Worm (Caenorhabditis elegans) whole organism, L4/young adult: ENCODE data around the gene irld-36.

ENCODE experiments used
- W03F9.2 ChIP-seq: fragments of 150-350 bp; optimal IDR thresholded peaks from 2 replicates; lab custom pipeline; 2014; ENCODE audit warnings: missing biosample characterization, missing genetic modification characterization
- dao-5 ChIP-seq: sonication (generic microtip); optimal IDR thresholded peaks from 2 replicates; lab custom pipeline; 2016; ENCODE audit warnings: missing genotype, missing genetic modification characterization, moderate library complexity, missing compliant biosample characterization
- him-1 ChIP-seq: sonication (generic microtip); optimal IDR thresholded peaks from 2 replicates; lab custom pipeline; 2016; ENCODE audit warnings: missing genotype, missing genetic modification reagents, missing genetic modification characterization, missing compliant biosample characterization

irld-36 gene

DNA sequence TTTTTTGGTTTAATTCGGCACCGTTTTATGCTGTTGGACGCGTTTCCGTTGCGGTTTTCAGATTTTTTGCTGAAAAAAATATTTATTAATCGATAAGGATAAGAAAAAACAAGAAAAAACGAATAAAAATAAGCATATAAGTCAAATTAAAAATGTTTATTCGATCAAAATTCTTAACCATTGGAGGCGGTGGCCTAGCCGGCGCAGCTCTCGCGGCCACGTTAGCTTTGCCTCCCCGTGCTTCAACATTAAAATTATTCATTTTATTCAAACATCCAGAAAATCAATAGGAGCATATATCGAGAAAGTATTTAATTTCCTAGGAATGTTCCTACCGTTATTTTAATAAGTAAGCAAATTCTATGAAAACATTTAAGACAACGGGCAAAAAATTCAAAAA, 16.3 kb upstream of the irld-36 start, which contains the start of gene ZC204.14:
TSS of gene ZC204.14 (minus strand) at position 69 of the 400 bp plus-strand sequence.
- TF ChIP-seq W03F9.2 (tag; lab: Kevin White, UChicago) (no peak), dao-5 (tag; lab: Kevin White, UChicago) (no peak), him-1 (tag; lab: Kevin White, UChicago) (no peak)

DNA sequence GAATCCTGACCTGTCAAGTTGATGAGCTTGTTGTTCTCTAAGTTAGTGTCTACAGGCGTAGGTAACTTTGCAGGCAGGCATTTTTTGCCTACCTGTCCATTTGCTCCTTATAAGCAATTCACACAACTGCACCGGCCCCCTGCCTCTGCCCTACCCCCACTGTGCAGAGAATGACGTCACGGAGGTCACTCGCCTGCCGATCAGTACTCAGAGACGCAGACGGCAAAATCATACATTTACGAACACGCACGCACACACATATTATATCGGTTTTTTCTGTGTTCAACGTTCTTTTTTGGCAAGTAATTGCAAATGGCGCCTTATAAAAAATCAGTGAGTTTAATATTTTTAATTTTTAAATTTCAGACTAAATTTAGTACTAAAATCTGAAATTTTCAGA, 15.7 kb upstream of the irld-36 start, which contains the start of gene duxl-1:
TSS of gene duxl-1 (plus strand) at position 184 of the 400 bp plus-strand sequence.
- TF ChIP-seq him-1 (tag; lab: Kevin White, UChicago) (no peak), W03F9.2 (tag; lab: Kevin White, UChicago) (no peak), dao-5 (tag; lab: Kevin White, UChicago) (no peak)

- TF ChIP-seq dao-5 (tag; lab: Kevin White, UChicago) (no peak), him-1 (tag; lab: Kevin White, UChicago) (no peak), W03F9.2 (tag; lab: Kevin White, UChicago) (no peak)
Observed at ce11 chrII:1666025-1666424, 13.2 kb upstream of the irld-36 start, which contains the start of gene srlf-29. Gene srlf-29 (plus strand): TSS chrII:1666325.

DNA sequence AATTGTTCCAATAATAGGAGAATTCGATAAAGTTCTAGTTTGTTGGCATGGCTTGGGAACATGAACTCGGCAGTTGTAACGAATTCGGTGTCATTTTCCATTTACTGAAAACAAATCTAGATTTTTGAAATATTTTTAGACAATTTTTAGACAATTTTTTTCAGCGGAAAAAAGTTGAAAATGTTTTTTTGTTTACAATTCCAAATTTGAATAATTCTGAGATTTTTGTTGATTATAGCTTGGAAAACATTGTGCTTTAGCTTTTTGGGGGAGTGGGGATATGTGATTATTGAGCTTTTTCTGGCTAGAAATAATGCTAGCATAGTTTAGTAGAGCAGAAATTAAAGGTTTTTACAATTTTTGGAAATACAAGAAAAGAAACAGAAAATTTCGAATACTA, 10.3 kb upstream of the irld-36 start, which contains the start of gene srw-97:
TSS of gene srw-97 (minus strand) at position 101 of the 400 bp plus-strand sequence.
- TF ChIP-seq W03F9.2 (tag; lab: Kevin White, UChicago) (no peak), him-1 (tag; lab: Kevin White, UChicago) (no peak), dao-5 (tag; lab: Kevin White, UChicago) (no peak)

DNA sequence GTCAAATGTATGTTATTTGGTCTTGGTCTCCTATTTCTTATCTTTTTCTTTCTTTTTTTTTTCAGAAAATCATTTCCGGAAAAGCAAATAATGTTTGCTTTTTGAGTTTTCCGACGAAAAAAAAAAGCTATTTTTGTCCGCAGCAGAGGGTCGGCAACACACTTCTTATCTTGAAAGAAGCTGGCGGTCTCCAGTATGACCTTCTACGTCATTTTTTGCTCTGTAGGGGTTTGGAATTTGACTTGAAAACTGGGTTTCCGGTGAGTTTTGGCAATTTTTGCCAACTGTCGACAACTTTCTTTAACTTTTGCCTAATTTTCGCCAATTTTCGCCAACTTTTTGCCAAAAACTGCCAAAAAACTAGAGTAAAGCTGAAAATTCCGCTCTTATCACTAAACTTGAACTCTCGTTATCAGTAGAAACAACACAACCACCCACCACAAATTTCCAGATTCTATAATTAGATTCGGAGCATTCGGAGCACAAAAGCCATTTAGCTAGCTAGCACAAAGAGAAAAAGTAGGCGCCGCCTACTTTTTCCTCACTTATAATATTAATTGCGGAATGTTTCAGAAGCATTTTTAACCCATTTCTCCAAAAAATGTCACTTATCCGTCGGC, 8.8 kb upstream of the irld-36 start, which contains the start of gene nhx-6:
TSS of gene nhx-6 (plus strand) at position 570 of the 620 bp plus-strand sequence.
- TF ChIP-seq W03F9.2 (tag; lab: Kevin White, UChicago) (no peak), dao-5 (tag; lab: Kevin White, UChicago) (no peak)

- TF ChIP-seq W03F9.2 (tag; lab: Kevin White, UChicago) (no peak), him-1 (tag; lab: Kevin White, UChicago) (no peak), dao-5 (tag; lab: Kevin White, UChicago) (no peak)
Observed at ce11 chrII:1670985-1671384, 8.2 kb upstream of the irld-36 start.

DNA sequence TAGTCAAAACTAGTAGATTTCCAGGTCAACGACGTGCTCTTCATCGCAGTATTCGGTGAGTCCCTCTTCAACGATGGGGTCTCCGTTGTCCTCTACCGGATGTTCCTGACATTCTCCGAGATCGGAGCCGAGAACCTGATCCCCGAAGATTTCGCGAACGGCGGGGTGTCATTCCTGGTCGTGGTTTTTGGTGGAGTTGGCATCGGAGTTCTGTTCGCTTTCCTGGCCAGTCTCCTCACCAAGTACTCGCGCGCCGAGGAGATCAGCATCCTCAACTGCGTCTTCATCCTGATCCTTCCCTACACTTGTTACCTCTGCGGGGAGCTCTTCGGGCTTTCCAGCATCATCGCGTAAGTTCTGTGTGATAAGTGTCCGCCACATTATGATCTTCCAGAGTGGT, 6.5 kb upstream of the irld-36 start:
- TF ChIP-seq him-1 (tag; lab: Kevin White, UChicago) = no peak
- no peak for TF ChIP-seq dao-5 (tag; lab: Kevin White, UChicago)
- TF ChIP-seq W03F9.2 (tag; lab: Kevin White, UChicago) = no peak

ce11 chrII:1676088-1676487, 3.1 kb upstream of the irld-36 start, which contains the start of gene fbxb-17:
Gene fbxb-17 (plus strand): TSS chrII:1676388.
- TF ChIP-seq W03F9.2 (tag; lab: Kevin White, UChicago) (no peak), dao-5 (tag; lab: Kevin White, UChicago) (no peak), him-1 (tag; lab: Kevin White, UChicago) (no peak)

ce11 chrII:1682218-1682617, 3.0 kb downstream of the irld-36 start, which contains the start of gene fbxb-26:
Gene fbxb-26 (plus strand): TSS chrII:1682518.
- no peak for TF ChIP-seq W03F9.2 (tag; lab: Kevin White, UChicago)
- TF ChIP-seq him-1 (tag; lab: Kevin White, UChicago) = no peak
- no peak for TF ChIP-seq dao-5 (tag; lab: Kevin White, UChicago)

DNA sequence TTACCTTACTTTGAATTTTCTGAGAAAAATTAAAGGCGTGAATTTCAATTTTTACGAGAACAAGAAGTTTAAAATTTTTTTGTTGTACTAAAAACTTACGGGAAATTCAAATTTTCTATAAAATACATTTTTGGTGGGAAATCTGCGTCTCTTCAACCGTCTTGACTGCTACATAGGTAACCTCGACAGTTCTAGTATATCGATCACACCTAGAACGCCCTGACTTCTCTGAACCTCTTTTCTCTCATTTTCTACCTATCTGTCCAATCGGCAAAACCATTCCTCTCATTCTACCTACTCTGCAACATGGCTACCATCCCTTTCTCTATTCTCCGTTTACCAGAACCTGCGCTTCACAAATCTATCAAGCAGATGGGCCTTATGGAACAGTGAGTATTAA, 4.6 kb downstream of the irld-36 start, which contains the start of gene fbxb-25:
TSS of gene fbxb-25 (plus strand) at position 301 of the 400 bp plus-strand sequence.
- TF ChIP-seq him-1 (tag; lab: Kevin White, UChicago) (no peak), W03F9.2 (tag; lab: Kevin White, UChicago) (no peak), dao-5 (tag; lab: Kevin White, UChicago) (no peak)

DNA sequence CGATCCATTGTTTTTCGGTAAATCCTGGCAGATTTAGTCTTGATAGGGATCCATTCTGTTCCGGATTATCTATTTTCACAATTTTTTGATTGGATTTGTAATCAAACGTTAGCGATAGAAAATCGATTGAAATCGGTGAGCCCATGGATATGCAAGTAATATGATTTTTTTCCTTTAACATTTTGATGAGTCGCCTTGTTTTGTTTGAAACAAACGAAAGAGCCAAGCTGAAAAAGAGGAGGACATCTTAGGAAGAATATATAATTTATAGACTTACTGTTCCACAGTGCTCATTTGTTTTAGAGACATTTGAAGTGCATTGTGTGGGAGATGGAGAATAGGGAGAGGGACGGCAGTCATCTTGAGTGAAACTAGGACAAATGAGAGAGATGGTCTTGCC, 9.6 kb downstream of the irld-36 start, which contains the start of the genes fbxb-18 and fbxb-19:
TSS of gene fbxb-18 (minus strand) at position 101 of the 400 bp plus-strand sequence.
TSS of gene fbxb-19 (minus strand) at position 369 of the 400 bp plus-strand sequence.
- TF ChIP-seq W03F9.2 (tag; lab: Kevin White, UChicago) = no peak
- no peak for TF ChIP-seq him-1 (tag; lab: Kevin White, UChicago)
- TF ChIP-seq dao-5 (tag; lab: Kevin White, UChicago) = no peak

DNA sequence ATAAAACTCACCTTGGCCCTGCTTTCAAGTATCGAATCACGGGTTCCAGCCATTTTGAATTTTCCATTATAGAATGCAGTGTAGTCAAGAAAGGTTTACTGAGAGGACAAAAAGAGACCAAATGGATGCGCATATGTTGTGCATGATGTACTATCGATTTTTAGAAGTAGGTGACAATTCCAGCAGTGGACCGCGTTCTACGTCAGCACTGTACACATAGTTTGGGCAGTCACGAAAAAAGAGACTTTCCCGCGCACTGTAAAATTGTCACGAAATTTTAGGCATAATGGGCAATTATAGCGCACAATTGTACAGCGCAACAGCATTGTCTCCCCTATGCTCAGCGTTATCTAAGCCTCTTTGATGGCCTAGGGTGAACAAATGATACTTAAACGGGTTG, 11.8 kb downstream of the irld-36 start, which contains the start of gene fbxc-22:
TSS of gene fbxc-22 (minus strand) at position 101 of the 400 bp plus-strand sequence.
- no peak for TF ChIP-seq him-1 (tag; lab: Kevin White, UChicago)
- no peak for TF ChIP-seq dao-5 (tag; lab: Kevin White, UChicago)
- TF ChIP-seq W03F9.2 (tag; lab: Kevin White, UChicago) = no peak

DNA sequence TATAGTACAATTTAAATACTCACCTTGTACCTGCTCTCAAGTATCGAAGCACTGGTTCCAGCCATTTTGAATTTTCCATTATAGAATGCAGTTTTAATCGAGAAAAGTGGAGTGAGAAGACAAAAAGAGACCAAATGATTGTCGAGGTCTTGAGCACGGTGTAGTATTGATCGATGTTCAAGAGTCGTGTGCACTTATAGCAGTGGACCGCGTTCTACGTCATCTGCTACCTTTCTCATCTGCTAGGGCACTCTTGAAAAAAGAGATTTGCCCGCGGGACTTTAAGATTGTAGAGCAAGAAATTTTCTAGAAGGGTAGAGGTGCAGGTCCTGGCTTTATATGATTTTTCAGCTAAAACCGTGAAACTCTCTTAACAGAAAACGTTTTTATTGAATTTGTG, 13.6 kb downstream of the irld-36 start, which contains the start of gene fbxc-21:
TSS of gene fbxc-21 (minus strand) at position 101 of the 400 bp plus-strand sequence.
- TF ChIP-seq W03F9.2 (tag; lab: Kevin White, UChicago) = no peak
- TF ChIP-seq him-1 (tag; lab: Kevin White, UChicago) = no peak
- no peak for TF ChIP-seq dao-5 (tag; lab: Kevin White, UChicago)
